Worm (Caenorhabditis elegans) whole organism, L4 larva: ENCODE measurements around the gene B0244.4.

Source experiments
- D1046.2 ChIP-seq: fragments of 200-800 bp; sonication (Bioruptor generic); IDR thresholded peaks from 2 replicates; pipeline ENCODE4 v1.3.6; 2022; ENCODE audit warnings: missing genetic modification characterization, missing compliant biosample characterization
- ceh-82 ChIP-seq: sonication (generic microtip); optimal IDR thresholded peaks from 2 replicates; lab custom pipeline; 2017; ENCODE audit warnings: missing biosample characterization, missing genetic modification characterization
- ces-1 ChIP-seq: fragments of 150-350 bp; sonication (generic microtip); optimal IDR thresholded peaks from 4 replicates; lab custom pipeline; 2014; ENCODE audit warnings: missing biosample characterization, missing genetic modification reagents, missing genetic modification characterization
- daf-8 ChIP-seq: fragments of 200-800 bp; sonication (Bioruptor generic); IDR thresholded peaks from 2 replicates; pipeline ENCODE4 v1.3.6; 2022; ENCODE audit warnings: missing genetic modification characterization, missing compliant biosample characterization
- fkh-10 ChIP-seq: fragments of 150-350 bp; optimal IDR thresholded peaks from 2 replicates; lab custom pipeline; 2014; ENCODE audit warnings: missing biosample characterization, missing genetic modification reagents, missing genetic modification characterization
- mxl-2 ChIP-seq: fragments of 200-800 bp; sonication (Bioruptor generic); conservative IDR thresholded peaks from 2 replicates; pipeline ENCODE4 v1.3.6; 2022; ENCODE audit warnings: missing genetic modification reagents, missing genetic modification characterization, missing compliant biosample characterization
- skn-1 ChIP-seq: fragments of 150-350 bp; optimal IDR thresholded peaks from 2 replicates; lab custom pipeline; 2014; ENCODE audit warnings: missing biosample characterization, missing genetic modification characterization
- spr-3 ChIP-seq: fragments of 200-800 bp; sonication (Bioruptor generic); optimal IDR thresholded peaks from 2 replicates; lab custom pipeline; 2018; ENCODE audit warnings: mild to moderate bottlenecking, missing genetic modification characterization, missing compliant biosample characterization
- unc-62 ChIP-seq, 3 experiments: fragments of 150-350 bp in 1 of 3; sonication (generic microtip); optimal IDR thresholded peaks in 2 of 3; peaks in 1 of 3; 1 replicate in 1 of 3; 2 replicates in 2 of 3; lab custom pipeline; 2014 to 2017; ENCODE audit warnings: missing biosample characterization in 3 of 3, missing genetic modification characterization in 3 of 3, missing genetic modification reagents in 3 of 3, missing genotype in 1 of 3

ce11 chrIII:5798747-5799146 is 51.5 kb downstream of the B0244.4 start, which contains the start of gene ceh-10:
- TF ChIP-seq ces-1 (GFP tag; lab: Kevin White, UChicago) (no peak), unc-62 (GFP tag; optimal IDR thresholded peaks at IDR 0.05 in 1 of 2; lab: Kevin White, UChicago) (no peak), unc-62 (tag; optimal IDR thresholded peaks at IDR 0.05; lab: Kevin White, UChicago) (no peak), fkh-10 (GFP tag; lab: Kevin White, UChicago) (no peak), skn-1 (tag; lab: Kevin White, UChicago) (no peak), daf-8 (no peak), spr-3 (GFP tag; lab: Kevin White, UChicago) (no peak), ceh-82 (tag; lab: Kevin White, UChicago) (no peak), mxl-2 (GFP tag; lab: Robert Waterston, UW) (no peak), D1046.2 (GFP tag; lab: Robert Waterston, UW) (no peak)
